Worm (Caenorhabditis elegans) whole organism, L4 larva: ENCODE data around the gene gad-3.

Experiments
- D1046.2 ChIP-seq: fragments of 200-800 bp; sonication (Bioruptor generic); IDR thresholded peaks from 2 replicates; pipeline ENCODE4 v1.3.6; 2022; ENCODE audit warnings: missing genetic modification characterization, missing compliant biosample characterization
- F26F4.8 ChIP-seq: fragments of 200-800 bp; sonication (Bioruptor generic); conservative IDR thresholded peaks from 2 replicates; pipeline ENCODE4 v1.3.6; 2022; ENCODE audit warnings: missing genetic modification characterization, missing compliant biosample characterization
- F44E2.7 ChIP-seq: fragments of 200-800 bp; sonication (Bioruptor generic); IDR thresholded peaks from 2 replicates; pipeline ENCODE4 v2.1.2; 2022; ENCODE audit warnings: missing genetic modification characterization, missing compliant biosample characterization
- R02D3.7 ChIP-seq: fragments of 150-350 bp; sonication (generic microtip); optimal IDR thresholded peaks from 3 replicates; lab custom pipeline; 2014; ENCODE audit warnings: missing biosample characterization, missing genetic modification characterization
- T20F7.1 ChIP-seq: fragments of 200-800 bp; sonication (Bioruptor generic); optimal IDR thresholded peaks from 2 replicates; lab custom pipeline; 2018; ENCODE audit warnings: mild to moderate bottlenecking, missing genetic modification characterization, missing compliant biosample characterization
- Y105C5A.15 ChIP-seq: fragments of 200-800 bp; sonication (Bioruptor generic); IDR thresholded peaks from 2 replicates; pipeline ENCODE4 v1.3.6; 2022; ENCODE audit warnings: missing genetic modification characterization, missing compliant biosample characterization
- Y48G9A.11 ChIP-seq: fragments of 200-800 bp; sonication (Bioruptor generic); IDR thresholded peaks from 2 replicates; pipeline ENCODE4 v1.3.6; 2022; ENCODE audit warnings: missing genetic modification reagents, missing genetic modification characterization, missing compliant biosample characterization
- Y5F2A.4 ChIP-seq: fragments of 200-800 bp; sonication (Bioruptor generic); optimal IDR thresholded peaks from 2 replicates; lab custom pipeline; 2018; ENCODE audit warnings: mild to moderate bottlenecking, missing genetic modification characterization, missing compliant biosample characterization
- Y75B8A.6 ChIP-seq: fragments of 200-800 bp; sonication (Bioruptor generic); IDR thresholded peaks from 2 replicates; pipeline ENCODE4 v1.3.6; 2022; ENCODE audit warnings: missing genetic modification reagents, missing genetic modification characterization, missing compliant biosample characterization
- ZK546.5 ChIP-seq, 2 experiments: sonication (generic microtip); optimal IDR thresholded peaks; 2 replicates each; lab custom pipeline; 2017; ENCODE audit warnings: missing biosample characterization in 2 of 2, missing genetic modification characterization in 2 of 2
- aha-1 ChIP-seq: fragments of 150-350 bp; peaks from one replicate; lab custom pipeline; 2014; ENCODE audit warnings: missing biosample characterization, missing genetic modification characterization
- ceh-20 ChIP-seq: fragments of 200-800 bp; sonication (Bioruptor generic); IDR thresholded peaks from 2 replicates; pipeline ENCODE4 v1.3.6; 2022; ENCODE audit warnings: missing genetic modification reagents, missing genetic modification characterization, missing compliant biosample characterization
- ceh-32 ChIP-seq: sonication (generic microtip); optimal IDR thresholded peaks from 2 replicates; lab custom pipeline; 2016; ENCODE audit warnings: mild to moderate bottlenecking, missing genetic modification characterization, missing compliant biosample characterization; ENCODE audit not compliant: poor library complexity
- ctbp-1 ChIP-seq: fragments of 200-800 bp; sonication (Bioruptor generic); IDR thresholded peaks from 2 replicates; pipeline ENCODE4 v1.3.6; 2022; ENCODE audit warnings: missing genetic modification reagents, missing genetic modification characterization, missing compliant biosample characterization
- daf-19 ChIP-seq: fragments of 200-800 bp; sonication (Bioruptor generic); conservative IDR thresholded peaks from 2 replicates; pipeline ENCODE4 v1.3.6; 2022; ENCODE audit warnings: missing genetic modification characterization, missing compliant biosample characterization
- dmd-6 ChIP-seq: fragments of 200-800 bp; sonication (Bioruptor generic); IDR thresholded peaks from 2 replicates; pipeline ENCODE4 v1.3.6; 2022; ENCODE audit warnings: missing genetic modification reagents, missing genetic modification characterization, missing compliant biosample characterization
- dpl-1 ChIP-seq: fragments of 150-350 bp; optimal IDR thresholded peaks from 2 replicates; lab custom pipeline; 2014; ENCODE audit warnings: missing biosample characterization, missing genetic modification reagents, missing genetic modification characterization
- egl-43 ChIP-seq: fragments of 200-800 bp; sonication (Bioruptor generic); IDR thresholded peaks from 2 replicates; pipeline ENCODE4 v1.3.6; 2022; ENCODE audit warnings: missing genetic modification reagents, missing genetic modification characterization, missing compliant biosample characterization
- fkh-10 ChIP-seq: fragments of 150-350 bp; optimal IDR thresholded peaks from 2 replicates; lab custom pipeline; 2014; ENCODE audit warnings: missing biosample characterization, missing genetic modification reagents, missing genetic modification characterization
- gei-8 ChIP-seq: fragments of 200-800 bp; sonication (Bioruptor generic); optimal IDR thresholded peaks from 2 replicates; lab custom pipeline; 2018; ENCODE audit warnings: mild to moderate bottlenecking, missing genetic modification characterization, missing compliant biosample characterization
- hlh-11 ChIP-seq: fragments of 200-800 bp; sonication (Bioruptor generic); optimal IDR thresholded peaks from 2 replicates; lab custom pipeline; 2018; ENCODE audit warnings: mild to moderate bottlenecking, missing genetic modification characterization, missing compliant biosample characterization
- lir-3 ChIP-seq: sonication (generic microtip); optimal IDR thresholded peaks from 2 replicates; lab custom pipeline; 2016; ENCODE audit warnings: mild to moderate bottlenecking, missing genetic modification characterization, missing compliant biosample characterization
- mdl-1 ChIP-seq, 2 experiments: fragments of 150-350 bp in 1 of 2; sonication (generic microtip) in 1 of 2; optimal IDR thresholded peaks; 2 replicates each; lab custom pipeline; 2014 to 2017; ENCODE audit warnings: missing biosample characterization in 2 of 2, missing genetic modification characterization in 2 of 2
- mdt-29 ChIP-seq: fragments of 200-800 bp; sonication (Bioruptor generic); IDR thresholded peaks from 2 replicates; pipeline ENCODE4 v1.3.6; 2022; ENCODE audit warnings: missing genetic modification reagents, missing genetic modification characterization, missing compliant biosample characterization
- mxl-2 ChIP-seq: fragments of 200-800 bp; sonication (Bioruptor generic); conservative IDR thresholded peaks from 2 replicates; pipeline ENCODE4 v1.3.6; 2022; ENCODE audit warnings: missing genetic modification reagents, missing genetic modification characterization, missing compliant biosample characterization
- mxl-3 ChIP-seq: fragments of 200-800 bp; sonication (Bioruptor generic); optimal IDR thresholded peaks from 2 replicates; lab custom pipeline; 2018; ENCODE audit warnings: mild to moderate bottlenecking, missing genetic modification characterization, missing compliant biosample characterization
- nhr-10 ChIP-seq: fragments of 150-350 bp; optimal IDR thresholded peaks from 2 replicates; lab custom pipeline; 2014; ENCODE audit warnings: missing biosample characterization, missing genetic modification characterization
- nhr-11 ChIP-seq: fragments of 150-350 bp; optimal IDR thresholded peaks from 2 replicates; lab custom pipeline; 2014; ENCODE audit warnings: missing biosample characterization, missing genetic modification characterization
- nhr-237 ChIP-seq: sonication (generic microtip); optimal IDR thresholded peaks from 2 replicates; lab custom pipeline; 2017; ENCODE audit warnings: missing biosample characterization, missing genetic modification characterization
- nhr-28 ChIP-seq: fragments of 150-350 bp; optimal IDR thresholded peaks from 2 replicates; lab custom pipeline; 2014; ENCODE audit warnings: missing biosample characterization, missing genetic modification characterization
- nhr-41 ChIP-seq: fragments of 200-800 bp; sonication (Bioruptor generic); IDR thresholded peaks from 2 replicates; pipeline ENCODE4 v1.3.6; 2022; ENCODE audit warnings: missing genetic modification reagents, missing genetic modification characterization, missing compliant biosample characterization
- nhr-48 ChIP-seq: sonication (generic microtip); optimal IDR thresholded peaks from 2 replicates; lab custom pipeline; 2016; ENCODE audit warnings: mild to moderate bottlenecking, missing genetic modification characterization, missing compliant biosample characterization
- nhr-6 ChIP-seq: fragments of 150-350 bp; optimal IDR thresholded peaks from 2 replicates; lab custom pipeline; 2014; ENCODE audit warnings: missing biosample characterization, missing genetic modification characterization
- nhr-77 ChIP-seq: fragments of 150-350 bp; optimal IDR thresholded peaks from 2 replicates; lab custom pipeline; 2014; ENCODE audit warnings: missing biosample characterization, missing genetic modification characterization
- pqm-1 ChIP-seq: sonication (generic microtip); optimal IDR thresholded peaks from 2 replicates; lab custom pipeline; 2017; ENCODE audit warnings: missing biosample characterization, missing genetic modification characterization
- sdz-12 ChIP-seq: fragments of 200-800 bp; sonication (Bioruptor generic); optimal IDR thresholded peaks from 2 replicates; lab custom pipeline; 2018; ENCODE audit warnings: mild to moderate bottlenecking, missing genetic modification characterization, missing compliant biosample characterization
- set-16 ChIP-seq: fragments of 200-800 bp; sonication (Bioruptor generic); IDR thresholded peaks from 2 replicates; pipeline ENCODE4 v1.3.6; 2022; ENCODE audit warnings: missing genetic modification reagents, missing genetic modification characterization, missing compliant biosample characterization
- skn-1 ChIP-seq: fragments of 150-350 bp; optimal IDR thresholded peaks from 2 replicates; lab custom pipeline; 2014; ENCODE audit warnings: missing biosample characterization, missing genetic modification characterization
- spr-3 ChIP-seq: fragments of 200-800 bp; sonication (Bioruptor generic); optimal IDR thresholded peaks from 2 replicates; lab custom pipeline; 2018; ENCODE audit warnings: mild to moderate bottlenecking, missing genetic modification characterization, missing compliant biosample characterization
- tag-97 ChIP-seq: fragments of 200-800 bp; sonication (Bioruptor generic); IDR thresholded peaks from 2 replicates; pipeline ENCODE4 v1.3.6; 2022; ENCODE audit warnings: missing genetic modification characterization, missing compliant biosample characterization
- unc-130 ChIP-seq: sonication (generic microtip); optimal IDR thresholded peaks from 2 replicates; lab custom pipeline; 2016; ENCODE audit warnings: missing genetic modification reagents, missing genetic modification characterization, missing compliant biosample characterization
- unc-39 ChIP-seq: sonication (generic microtip); optimal IDR thresholded peaks from 2 replicates; lab custom pipeline; 2017; ENCODE audit warnings: missing biosample characterization, missing genetic modification characterization

gad-3 gene

ce11 chrV:9128562-9128961 lies 44.2 kb downstream of the gad-3 start (continued):
- TF ChIP-seq tag-97: no peak
- TF ChIP-seq Y105C5A.15: no peak
- no peak for TF ChIP-seq egl-43 (GFP tag; lab: Robert Waterston, UW)
- TF ChIP-seq lir-3 (tag; lab: Kevin White, UChicago): no peak
- no peak for TF ChIP-seq R02D3.7
- no peak for TF ChIP-seq nhr-237 (tag; lab: Kevin White, UChicago)
- TF ChIP-seq Y75B8A.6 (GFP tag; lab: Robert Waterston, UW): no peak
- no peak for TF ChIP-seq nhr-41
- no peak for TF ChIP-seq unc-39 (tag; lab: Kevin White, UChicago)
- no peak for TF ChIP-seq T20F7.1 (GFP tag; lab: Kevin White, UChicago)
- peak; percentile 77 for TF ChIP-seq mxl-3 (GFP tag; lab: Kevin White, UChicago)
- TF ChIP-seq dmd-6 (GFP tag; lab: Robert Waterston, UW): peak; percentile 41; the same call in 1 of the 2 replicates
- TF ChIP-seq ZK546.5 (tag; optimal IDR thresholded peaks at IDR 0.05; lab: Kevin White, UChicago): no peak
- TF ChIP-seq ctbp-1 (GFP tag; lab: Robert Waterston, UW): peak; percentile 70; the same call in 1 of the 2 replicates
- no peak for TF ChIP-seq pqm-1 (tag; lab: Kevin White, UChicago)
- TF ChIP-seq nhr-77 (tag; lab: Kevin White, UChicago): no peak
- no peak for TF ChIP-seq nhr-10 (tag; lab: Kevin White, UChicago)
- TF ChIP-seq mdl-1 (tag; optimal IDR thresholded peaks at IDR 0.05; lab: Kevin White, UChicago): peak; percentile 64 to 93
- TF ChIP-seq nhr-11 (tag; lab: Kevin White, UChicago): peak; percentile 84
- peak; percentile 15 for TF ChIP-seq fkh-10 (GFP tag; lab: Kevin White, UChicago)
- TF ChIP-seq ceh-32 (tag; lab: Kevin White, UChicago): no peak
- TF ChIP-seq F44E2.7 (GFP tag; lab: Robert Waterston, UW): no peak
- TF ChIP-seq dpl-1 (GFP tag; lab: Kevin White, UChicago): no peak

- TF ChIP-seq daf-19 (GFP tag; lab: Robert Waterston, UW) (no peak), nhr-6 (tag; lab: Kevin White, UChicago) (no peak), Y48G9A.11 (GFP tag; lab: Robert Waterston, UW) (no peak), aha-1 (peak; percentile 13)
Measured at ce11 chrV:9127773-9128172, 45.0 kb downstream of the gad-3 start, which contains the start of gene F21C10.3. F21C10.3 (plus strand) TSS chrV:9128073.

- TF ChIP-seq F26F4.8 (GFP tag; lab: Robert Waterston, UW): no peak
- TF ChIP-seq ceh-20: no peak
- TF ChIP-seq mxl-2 (GFP tag; lab: Robert Waterston, UW): no peak
- TF ChIP-seq sdz-12 (GFP tag; lab: Kevin White, UChicago): no peak
- no peak for TF ChIP-seq D1046.2 (GFP tag; lab: Robert Waterston, UW)
- TF ChIP-seq nhr-48: no peak
- TF ChIP-seq spr-3 (GFP tag; lab: Kevin White, UChicago): no peak
- no peak for TF ChIP-seq aha-1
- no peak for TF ChIP-seq fkh-10 (GFP tag; lab: Kevin White, UChicago)
- no peak for TF ChIP-seq skn-1
- TF ChIP-seq mdt-29 (GFP tag; lab: Robert Waterston, UW): no peak
- no peak for TF ChIP-seq nhr-28
- TF ChIP-seq Y5F2A.4 (GFP tag; lab: Kevin White, UChicago): no peak
- TF ChIP-seq gei-8 (GFP tag; lab: Kevin White, UChicago): no peak
- no peak for TF ChIP-seq set-16 (GFP tag; lab: Robert Waterston, UW)
- no peak for TF ChIP-seq unc-130 (GFP tag; lab: Kevin White, UChicago)
- TF ChIP-seq hlh-11: no peak
Measured at ce11 chrV:9126316-9126715, 46.5 kb downstream of the gad-3 start, which contains the start of gene F21C10.4. F21C10.4 (plus strand) TSS chrV:9126616.
